Fruit fly (Drosophila melanogaster) ovary, adult (tissue): ENCODE data around the gene fng.
A peak's percentile ranks its signal among the peaks of the same experiment; 100 is the strongest.

Experiments
- CG17801 ChIP-seq: fragments of 200-800 bp; optimal IDR thresholded peaks from 2 replicates; lab custom pipeline; 2019; ENCODE audit warnings: missing biosample characterization, mild to moderate bottlenecking, missing genetic modification characterization, moderate library complexity; ENCODE audit not compliant: partially characterized antibody

Gene fng

DNA sequence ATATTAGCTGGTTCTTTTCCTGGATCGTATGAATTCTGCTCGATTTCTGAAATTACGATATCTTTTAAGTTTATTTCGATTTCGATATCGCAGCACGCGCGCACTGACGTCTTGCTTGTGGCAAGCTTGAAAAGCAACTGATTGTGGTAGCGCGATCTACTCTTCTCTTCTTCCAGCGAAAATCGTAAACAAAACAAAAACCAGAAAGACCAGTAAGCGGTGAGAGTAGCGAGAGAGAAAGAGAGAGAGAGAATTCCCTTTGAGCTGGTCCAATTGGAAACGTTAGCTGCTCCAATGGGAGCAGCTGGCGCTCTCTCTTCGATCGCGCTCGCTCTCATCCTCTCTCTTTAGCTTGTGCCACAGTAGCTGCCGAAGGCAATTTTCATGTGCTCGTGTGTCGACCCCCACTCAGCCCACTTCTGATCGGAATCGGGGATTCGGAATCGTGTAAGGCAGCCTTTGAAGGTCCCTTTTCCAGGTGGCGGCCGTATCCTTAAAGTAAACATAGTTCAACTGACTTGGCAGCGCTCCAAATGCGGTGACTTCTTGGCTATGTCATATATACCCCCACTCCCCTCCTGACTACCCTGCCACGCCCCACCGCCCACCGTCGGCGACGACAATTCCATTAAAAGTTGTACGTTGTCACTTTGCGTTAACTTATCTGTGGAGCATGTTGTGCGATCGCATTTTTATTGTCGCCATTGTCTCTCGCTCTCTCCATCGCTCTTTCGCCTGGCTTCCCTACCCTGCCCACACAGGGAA lies at the start of gene fng:
Gene fng, minus strand, starts transcription at position 142 of the 765 bp plus-strand sequence.
- peak; percentile 57 for TF ChIP-seq CG17801 (GFP tag; lab: Kevin White, UChicago)

DNA sequence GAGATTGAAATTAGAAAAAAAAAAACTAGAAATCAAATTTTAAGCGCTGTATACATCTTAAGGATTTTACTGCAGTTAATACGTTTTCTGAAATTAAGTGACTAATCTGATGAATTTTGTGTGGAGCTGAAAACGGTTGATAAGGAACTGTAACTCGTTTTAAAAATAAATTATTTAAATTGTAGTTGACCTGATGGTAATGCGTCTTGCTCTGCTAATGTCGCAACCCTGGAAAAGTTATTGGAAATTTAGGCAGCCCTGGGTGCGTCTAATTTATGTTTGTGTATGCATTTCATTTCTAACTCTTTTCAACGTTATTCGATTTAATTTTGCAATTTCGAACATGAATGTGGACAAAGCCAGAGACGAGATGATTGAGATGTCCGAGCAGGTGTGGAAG lies 42.1 kb upstream of the fng start, which contains the start of gene CG12984:
Gene CG12984, plus strand, starts transcription at position 301 of the 400 bp plus-strand sequence.
- TF ChIP-seq CG17801 (GFP tag; lab: Kevin White, UChicago): no peak

DNA sequence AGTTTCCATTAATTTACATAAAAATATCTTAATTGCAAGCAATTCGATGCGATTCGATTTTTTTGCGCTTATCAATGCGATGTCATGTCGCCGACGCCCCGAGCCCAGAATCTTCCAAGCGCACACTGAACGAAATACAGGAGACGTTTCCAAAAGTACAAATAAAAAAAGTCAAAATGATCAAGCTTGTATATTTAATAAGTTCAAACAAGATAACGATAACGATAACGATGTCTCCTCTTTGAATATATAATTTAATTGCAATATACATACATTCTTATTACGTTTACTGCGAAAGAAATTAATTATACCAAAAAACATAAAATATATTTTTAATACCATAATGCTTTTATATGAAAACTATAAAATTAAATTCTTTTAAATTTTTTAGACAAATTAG lies 40.9 kb upstream of the fng start:
- no peak for TF ChIP-seq CG17801 (GFP tag; lab: Kevin White, UChicago)

DNA sequence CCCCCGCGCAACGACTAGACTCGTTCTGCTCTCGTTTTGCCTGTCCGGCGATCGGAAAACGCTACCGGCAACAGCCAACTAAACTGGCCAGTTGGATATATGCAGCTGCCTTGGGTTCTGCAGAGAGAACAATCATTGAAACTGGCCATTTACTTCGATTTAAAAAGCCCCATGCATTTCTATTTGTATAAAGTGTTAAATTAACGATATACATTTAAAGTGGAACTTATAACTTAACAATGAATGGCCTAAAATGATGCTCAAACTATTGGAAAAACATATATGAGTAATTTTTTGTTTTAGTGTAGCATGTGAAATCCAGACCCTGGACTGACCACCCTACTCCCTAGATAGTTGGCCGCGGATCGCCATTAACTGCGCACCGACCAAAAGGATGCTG lies 39.5 kb upstream of the fng start:
- TF ChIP-seq CG17801 (GFP tag; lab: Kevin White, UChicago): no peak

DNA sequence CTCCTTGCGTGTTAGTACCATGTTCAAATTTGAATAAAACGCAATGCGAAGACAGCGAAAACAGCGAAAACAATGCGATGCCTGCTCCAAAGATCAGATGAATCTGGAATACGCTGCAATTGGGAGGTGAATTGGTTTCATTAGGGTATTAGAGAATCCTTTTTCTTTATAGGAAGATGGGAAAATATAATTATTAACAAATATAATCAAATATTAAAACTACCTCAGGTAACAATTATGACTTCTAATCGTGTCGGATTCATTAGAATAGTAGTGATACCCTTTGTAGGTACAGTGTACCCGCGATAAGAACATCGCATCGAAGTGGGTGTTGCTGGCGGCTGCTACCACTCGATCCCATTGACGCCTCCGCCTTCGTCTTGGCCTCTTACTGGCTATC lies 38.6 kb upstream of the fng start:
- TF ChIP-seq CG17801 (GFP tag; lab: Kevin White, UChicago): no peak

DNA sequence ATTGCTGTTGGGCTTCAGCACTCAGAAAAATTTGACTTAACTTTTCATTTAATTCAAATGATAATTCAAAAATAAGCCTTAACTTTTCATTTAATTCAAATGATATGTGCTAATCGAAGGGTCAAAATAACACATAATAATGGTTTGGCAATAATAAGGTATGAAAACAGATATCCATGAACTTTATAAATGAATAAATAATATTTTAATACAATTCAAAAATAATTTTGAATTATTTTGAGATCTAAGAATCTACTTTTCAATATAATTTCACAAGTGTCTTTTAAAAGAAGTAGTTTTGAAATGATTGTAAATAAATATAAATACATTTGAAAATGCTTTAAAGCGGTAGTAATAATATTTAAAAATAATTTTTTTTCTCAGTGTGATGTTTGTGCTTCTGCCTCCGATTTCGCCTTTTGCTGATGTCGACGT lies 37.6 kb upstream of the fng start:
- no peak for TF ChIP-seq CG17801 (GFP tag; lab: Kevin White, UChicago)

DNA sequence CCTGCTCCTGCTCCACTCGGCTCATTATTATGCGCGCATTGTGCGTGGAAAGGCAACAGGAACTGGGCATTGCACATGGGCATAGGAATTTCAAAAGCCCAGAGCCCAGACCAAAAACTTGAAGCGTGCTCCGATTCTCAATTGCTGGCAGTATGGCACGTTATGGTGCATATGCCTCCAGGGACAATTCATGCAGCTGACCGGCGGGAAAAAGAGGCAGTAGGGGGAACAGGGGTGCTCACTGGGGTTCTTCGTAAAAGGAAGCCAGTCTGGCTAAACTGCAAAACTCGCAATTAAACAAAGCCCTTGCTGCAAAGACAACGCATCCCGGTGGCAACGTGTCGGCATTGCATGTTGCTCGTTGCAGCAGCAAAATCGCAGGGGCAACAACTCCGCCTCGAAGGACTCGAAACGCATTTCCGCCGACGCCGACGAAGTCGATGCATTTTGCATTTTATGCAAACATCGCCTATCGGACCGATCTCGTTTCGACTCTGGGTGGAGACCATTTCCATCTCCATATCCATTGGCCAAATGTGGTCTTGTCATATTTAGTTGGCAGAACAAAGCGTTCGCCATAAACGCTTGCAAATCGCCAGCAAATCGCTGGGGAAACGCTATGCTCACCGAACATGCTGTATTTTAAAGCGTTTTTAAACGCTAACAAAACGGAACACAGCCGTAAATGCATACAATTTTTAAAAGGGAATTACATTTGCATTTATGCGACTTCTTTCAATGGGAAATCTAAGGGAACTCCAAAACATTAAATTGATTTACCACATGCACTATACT lies 35.3 kb upstream of the fng start:
- TF ChIP-seq CG17801 (GFP tag; lab: Kevin White, UChicago): no peak

DNA sequence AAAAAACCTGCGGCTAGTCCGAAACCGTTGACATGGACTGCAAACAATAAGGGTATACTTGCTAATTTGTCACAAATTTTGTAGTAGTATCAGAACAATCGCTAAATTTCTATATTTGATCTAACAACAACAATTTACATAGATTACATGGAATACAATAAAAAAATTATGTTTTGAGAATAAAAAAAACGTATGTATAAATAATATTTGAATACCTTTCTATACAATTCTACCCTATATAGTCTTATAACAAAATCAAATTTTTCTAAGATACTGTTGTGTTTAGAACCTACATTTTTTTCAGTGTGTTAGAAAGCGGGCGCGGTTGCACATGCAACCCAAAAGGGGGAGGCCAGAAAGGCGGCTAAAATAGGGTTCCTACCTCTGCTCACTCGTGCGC lies 34.0 kb upstream of the fng start:
- no peak for TF ChIP-seq CG17801 (GFP tag; lab: Kevin White, UChicago)

DNA sequence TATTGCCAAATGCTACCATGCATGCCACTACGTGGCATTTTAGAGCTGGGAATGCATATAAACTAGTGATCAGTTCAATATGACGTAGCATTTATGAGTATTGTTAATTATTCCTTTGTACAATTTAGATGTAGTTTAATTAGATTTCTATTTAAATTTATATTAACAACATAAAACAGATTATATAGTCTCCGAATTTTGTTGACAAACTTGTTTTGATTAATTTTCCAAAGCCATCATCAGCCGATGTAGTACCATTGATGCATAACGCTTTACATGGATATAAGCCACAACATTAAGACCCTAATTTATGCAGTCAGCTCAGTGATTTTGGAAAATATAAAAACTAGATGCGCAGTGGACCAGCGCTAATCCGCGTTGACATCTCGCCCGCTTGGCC lies 33.2 kb upstream of the fng start:
- no peak for TF ChIP-seq CG17801 (GFP tag; lab: Kevin White, UChicago)

DNA sequence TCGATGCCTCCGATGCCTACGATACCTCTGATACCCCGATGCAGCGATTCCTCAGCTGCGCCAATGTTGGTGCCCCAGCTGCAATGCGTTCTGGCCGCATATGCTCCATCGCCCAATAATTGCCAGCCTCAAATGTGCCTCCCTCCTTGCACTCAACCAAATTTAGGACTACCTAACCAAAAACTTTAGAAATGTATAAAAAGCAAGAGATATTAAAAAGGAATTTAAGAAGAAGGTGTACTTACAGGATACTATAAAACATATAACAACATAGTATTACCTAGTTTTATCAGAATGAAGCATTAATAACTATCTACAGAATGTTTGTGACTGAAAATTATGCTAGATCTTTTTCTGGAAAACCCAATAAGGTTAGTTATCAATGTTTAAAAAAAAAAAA lies 32.4 kb upstream of the fng start:
- TF ChIP-seq CG17801 (GFP tag; lab: Kevin White, UChicago): no peak

DNA sequence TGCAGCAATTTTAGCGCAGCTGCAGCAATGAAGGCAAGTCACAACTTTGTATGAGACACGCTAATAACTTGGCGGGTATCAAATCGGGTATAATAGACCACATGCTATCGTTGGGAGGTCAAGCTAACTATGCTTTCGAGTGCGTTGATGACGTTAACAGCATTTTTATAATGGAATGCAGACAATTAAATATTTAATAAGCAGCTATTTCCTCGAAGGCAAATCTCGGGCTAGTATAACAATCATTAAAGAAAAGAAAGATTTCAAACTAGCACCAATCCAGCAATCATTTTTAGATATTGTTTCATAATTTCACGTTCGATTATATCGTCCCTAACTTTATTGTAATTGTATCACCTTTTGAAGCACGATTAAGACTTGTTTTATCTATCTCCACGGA lies 31.2 kb upstream of the fng start:
- no peak for TF ChIP-seq CG17801 (GFP tag; lab: Kevin White, UChicago)

DNA sequence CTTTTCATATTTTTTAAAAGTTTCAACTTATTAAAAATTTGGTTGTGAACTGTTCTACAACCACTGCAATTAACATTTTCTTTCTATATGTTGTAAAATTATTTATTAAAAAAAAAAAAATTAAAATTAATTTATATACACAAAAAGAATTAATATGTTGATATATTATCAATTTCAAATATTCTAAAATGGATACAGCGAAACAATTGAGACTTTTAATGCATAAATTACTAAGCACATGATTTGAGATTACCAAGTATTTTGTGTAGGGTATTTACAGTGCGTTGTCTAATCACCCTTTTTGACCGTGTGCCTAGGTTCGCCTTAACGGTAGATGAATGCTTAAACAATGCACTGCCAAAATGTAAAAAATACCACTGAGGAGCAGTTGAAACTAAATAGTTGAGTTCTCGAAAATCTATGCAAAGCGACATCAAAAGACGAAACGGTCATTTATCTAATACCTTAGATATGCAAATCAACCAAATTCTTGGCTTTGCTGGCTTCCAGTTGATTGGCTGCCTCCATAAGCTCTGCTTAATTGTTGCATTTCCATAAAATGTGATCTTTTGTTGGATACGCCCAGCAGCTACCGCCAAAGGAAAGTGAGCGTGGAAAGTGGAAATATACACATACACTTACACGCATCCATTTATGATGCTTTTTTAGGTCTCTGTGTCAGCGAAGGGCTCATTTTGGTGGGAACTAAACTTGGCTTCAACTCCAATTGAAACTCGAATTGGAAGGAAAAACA lies 27.8 kb upstream of the fng start:
- no peak for TF ChIP-seq CG17801 (GFP tag; lab: Kevin White, UChicago)

DNA sequence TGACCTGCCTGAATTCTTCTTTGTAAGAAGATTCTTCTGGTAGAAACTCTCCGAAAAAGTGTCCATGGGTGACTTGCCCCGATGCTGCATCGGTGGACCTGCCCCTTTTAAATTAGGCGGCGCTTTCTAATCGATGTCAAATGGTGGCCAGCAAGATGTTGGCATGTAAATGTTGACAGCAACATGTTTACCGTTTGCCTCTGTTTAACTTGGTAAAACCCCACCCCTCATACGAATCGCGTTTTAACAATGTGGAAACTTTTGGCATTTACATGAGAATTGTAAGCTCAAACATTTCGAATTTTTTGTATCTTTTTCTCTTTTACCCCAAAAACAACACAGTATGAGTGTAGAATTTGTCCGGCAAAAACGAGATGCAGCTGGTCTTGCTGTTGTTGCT lies 27.1 kb upstream of the fng start:
- no peak for TF ChIP-seq CG17801 (GFP tag; lab: Kevin White, UChicago)

DNA sequence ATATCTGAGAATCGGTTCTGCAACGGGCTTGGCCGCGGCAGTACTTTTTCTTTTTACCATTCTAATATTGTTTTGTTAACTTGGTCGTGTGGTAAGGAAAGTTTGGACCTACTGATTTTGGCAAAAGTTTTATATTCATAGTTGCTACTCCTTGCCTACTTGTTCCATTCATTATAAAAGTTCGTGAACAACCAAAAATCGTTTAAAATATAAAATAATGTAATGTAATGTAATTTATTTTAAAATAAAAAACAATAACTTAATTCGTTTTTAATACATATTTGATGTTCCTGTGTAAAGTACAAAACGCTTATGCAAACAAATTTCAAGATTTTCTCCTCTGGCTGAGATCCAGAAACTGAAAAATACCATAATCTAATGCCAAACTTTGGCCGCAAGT lies 25.3 kb upstream of the fng start, which contains the start of gene CG33286:
Gene CG33286, minus strand, starts transcription at position 101 of the 400 bp plus-strand sequence.
- no peak for TF ChIP-seq CG17801 (GFP tag; lab: Kevin White, UChicago)

DNA sequence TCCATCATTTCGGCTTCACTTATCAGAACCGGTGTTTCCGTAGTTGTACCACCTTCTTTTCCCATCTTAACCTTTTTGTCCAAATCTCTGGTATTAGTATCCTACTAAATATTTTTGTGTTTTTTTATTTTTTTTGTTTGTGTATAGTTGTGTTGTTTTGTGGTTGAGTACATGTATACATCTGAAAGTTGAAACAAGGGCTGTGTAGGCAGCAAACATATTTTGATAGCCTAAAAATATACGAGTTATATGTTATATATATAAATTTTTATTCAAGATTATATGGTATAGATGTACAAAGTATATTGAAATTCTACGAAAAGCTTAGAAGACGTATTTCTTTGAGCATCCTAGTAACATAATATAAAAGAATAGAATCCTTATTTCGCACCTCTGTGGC lies 21.3 kb upstream of the fng start, which contains the start of gene CG33287:
Gene CG33287, minus strand, starts transcription at position 101 of the 400 bp plus-strand sequence.
- no peak for TF ChIP-seq CG17801 (GFP tag; lab: Kevin White, UChicago)
